Fruit fly (Drosophila melanogaster) whole organism, embryonic: ENCODE data around the gene CG15330.

Experiments
- Bdp1 ChIP-seq: fragments of 200-800 bp; sonication (Bioruptor generic); optimal IDR thresholded peaks from 3 replicates; lab custom pipeline; 2016; ENCODE audit warnings: missing biosample characterization, missing genetic modification characterization
- CG11093 ChIP-seq: fragments of 200-800 bp; sonication (Bioruptor generic); IDR thresholded peaks from 3 replicates; pipeline ENCODE4 v1.3.6; 2022; ENCODE audit warnings: missing biosample characterization, missing genetic modification characterization
- CG11247 ChIP-seq: fragments of 200-800 bp; sonication (Bioruptor generic); IDR thresholded peaks from 2 replicates; pipeline ENCODE4 v1.3.6; 2022; ENCODE audit warnings: missing biosample characterization, missing genetic modification characterization
- CG11695 ChIP-seq: fragments of 200-800 bp; sonication (Bioruptor generic); IDR thresholded peaks from 3 replicates; pipeline ENCODE4 v1.3.6; 2022; ENCODE audit warnings: missing biosample characterization, missing genetic modification characterization
- CG13894 ChIP-seq: fragments of 200-800 bp; sonication (Bioruptor generic); optimal IDR thresholded peaks from 3 replicates; lab custom pipeline; 2018; ENCODE audit warnings: missing biosample characterization, mild to moderate bottlenecking, missing genetic modification characterization, moderate library complexity
- CG14014 ChIP-seq: fragments of 200-800 bp; sonication (Bioruptor generic); IDR thresholded peaks from 2 replicates; pipeline ENCODE4 v1.3.6; 2022; ENCODE audit warnings: missing biosample characterization, missing genetic modification characterization
- CG17385 ChIP-seq: fragments of 200-800 bp; sonication (Bioruptor generic); optimal IDR thresholded peaks from 3 replicates; lab custom pipeline; 2018; ENCODE audit warnings: missing biosample characterization, mild to moderate bottlenecking, missing genetic modification characterization
- CG18011 ChIP-seq: fragments of 200-800 bp; sonication (Bioruptor generic); optimal IDR thresholded peaks from 2 replicates; lab custom pipeline; 2017; ENCODE audit warnings: missing biosample characterization, missing genetic modification characterization, mild to moderate bottlenecking, moderate library complexity, missing genotype
- CG2116 ChIP-seq: fragments of 200-800 bp; sonication (Bioruptor generic); optimal IDR thresholded peaks from 3 replicates; lab custom pipeline; 2018; ENCODE audit warnings: missing biosample characterization, mild to moderate bottlenecking, missing genetic modification characterization
- CG2199 ChIP-seq: fragments of 200-800 bp; sonication (Bioruptor generic); IDR thresholded peaks from 3 replicates; pipeline ENCODE4 v1.3.6; 2022; ENCODE audit warnings: missing biosample characterization, missing genetic modification characterization
- CG3065 ChIP-seq: fragments of 200-800 bp; sonication (Bioruptor generic); optimal IDR thresholded peaks from 2 replicates; lab custom pipeline; 2016; ENCODE audit warnings: missing biosample characterization, missing genetic modification characterization
- CG32767 ChIP-seq: fragments of 200-800 bp; sonication (Bioruptor generic); IDR thresholded peaks from 2 replicates; pipeline ENCODE4 v1.3.6; 2022; ENCODE audit warnings: missing biosample characterization, missing genetic modification characterization
- CG3726 ChIP-seq: fragments of 200-800 bp; sonication (Bioruptor generic); IDR thresholded peaks from 3 replicates; pipeline ENCODE4, ENCODE4 v1.3.6; 2022; ENCODE audit warnings: missing biosample characterization, missing genetic modification characterization
- CG3838 ChIP-seq: fragments of 200-800 bp; sonication (Bioruptor generic); optimal IDR thresholded peaks from 3 replicates; lab custom pipeline; 2016; ENCODE audit warnings: missing biosample characterization, missing genetic modification characterization
- CG3995 ChIP-seq: fragments of 200-800 bp; sonication (Bioruptor generic); optimal IDR thresholded peaks from 3 replicates; lab custom pipeline; 2016; ENCODE audit warnings: missing biosample characterization, missing genetic modification characterization
- CG4360 ChIP-seq: fragments of 200-800 bp; sonication (Bioruptor generic); IDR thresholded peaks from 2 replicates; pipeline ENCODE4 v1.3.6; 2022; ENCODE audit warnings: missing biosample characterization, missing genetic modification characterization
- CG43689 ChIP-seq: fragments of 200-800 bp; sonication (Bioruptor generic); IDR thresholded peaks from 2 replicates; pipeline ENCODE4 v1.3.6; 2022; ENCODE audit warnings: missing biosample characterization, missing genetic modification characterization
- CG7271 ChIP-seq: fragments of 200-800 bp; sonication (Bioruptor generic); optimal IDR thresholded peaks from 2 replicates; lab custom pipeline; 2018; ENCODE audit warnings: missing biosample characterization, mild to moderate bottlenecking, missing genetic modification characterization, moderate library complexity
- D ChIP-seq, 2 experiments: fragments of 200-800 bp in 1 of 2; fragments of >200 bp in 1 of 2; sonication (Bioruptor generic) in 1 of 2; optimal IDR thresholded peaks; 2 replicates in 1 of 2; 3 replicates in 1 of 2; lab custom pipeline; 2017; ENCODE audit warnings: mild to moderate bottlenecking in 1 of 2, missing biosample characterization in 1 of 2, missing genetic modification characterization in 1 of 2, missing genetic modification reagents in 1 of 2
- Dip2 ChIP-seq: fragments of 200-800 bp; sonication (Bioruptor generic); IDR thresholded peaks from 2 replicates; pipeline ENCODE4 v1.3.6; 2022; ENCODE audit warnings: missing biosample characterization, missing genetic modification characterization
- Dp ChIP-seq: fragments of 200-800 bp; sonication (Bioruptor generic); optimal IDR thresholded peaks from 2 replicates; lab custom pipeline; 2018; ENCODE audit warnings: missing biosample characterization, mild to moderate bottlenecking, missing genetic modification characterization, moderate library complexity
- HLH54F ChIP-seq: fragments of 200-800 bp; sonication (Bioruptor generic); optimal IDR thresholded peaks from 3 replicates; lab custom pipeline; 2016; ENCODE audit warnings: missing biosample characterization, missing genetic modification characterization
- Hr39 ChIP-seq: fragments of >200 bp; optimal IDR thresholded peaks from 2 replicates; lab custom pipeline; 2017
- Hr51 ChIP-seq, 2 experiments: fragments of 200-800 bp; sonication (Bioruptor generic); optimal IDR thresholded peaks; 2 replicates in 1 of 2; 3 replicates in 1 of 2; lab custom pipeline; 2016 to 2018; ENCODE audit warnings: missing biosample characterization in 2 of 2, missing genetic modification characterization in 2 of 2, mild to moderate bottlenecking in 1 of 2, moderate library complexity in 1 of 2
- Kr ChIP-seq: fragments of 200-800 bp; sonication (Bioruptor generic); optimal IDR thresholded peaks from 2 replicates; lab custom pipeline; 2017; ENCODE audit warnings: missing biosample characterization, mild to moderate bottlenecking, missing genetic modification characterization
- Myb ChIP-seq: fragments of 200-800 bp; sonication (Bioruptor generic); optimal IDR thresholded peaks from 2 replicates; lab custom pipeline; 2016; ENCODE audit warnings: missing biosample characterization, missing genetic modification characterization
- NC2β ChIP-seq: fragments of 200-800 bp; sonication (Bioruptor generic); optimal IDR thresholded peaks from 2 replicates; lab custom pipeline; 2016; ENCODE audit warnings: missing biosample characterization, missing genetic modification characterization
- Nf-YA ChIP-seq: fragments of 200-800 bp; sonication (Bioruptor generic); IDR thresholded peaks from 2 replicates; pipeline ENCODE4 v1.3.6; 2022; ENCODE audit warnings: missing biosample characterization, missing genetic modification characterization
- Pdp1 ChIP-seq, 2 experiments: fragments of 200-800 bp; sonication (Bioruptor generic); optimal IDR thresholded peaks; 3 replicates each; lab custom pipeline; 2016; ENCODE audit warnings: missing biosample characterization in 2 of 2, missing genetic modification characterization in 2 of 2, mild to moderate bottlenecking in 1 of 2, moderate library complexity in 1 of 2
- Rx ChIP-seq: fragments of 200-800 bp; sonication (Bioruptor generic); IDR thresholded peaks from 2 replicates; pipeline ENCODE4 v1.3.6; 2022; ENCODE audit warnings: missing biosample characterization, missing genetic modification characterization
- Sry-β ChIP-seq: fragments of 200-800 bp; sonication (Bioruptor generic); optimal IDR thresholded peaks from 2 replicates; lab custom pipeline; 2018; ENCODE audit warnings: missing biosample characterization, mild to moderate bottlenecking, missing genetic modification characterization, moderate library complexity
- Ssrp ChIP-seq: fragments of 200-800 bp; sonication (Bioruptor generic); optimal IDR thresholded peaks from 2 replicates; lab custom pipeline; 2018; ENCODE audit warnings: missing biosample characterization, mild to moderate bottlenecking, missing genetic modification characterization, moderate library complexity
- Usf ChIP-seq: fragments of 200-800 bp; sonication (Bioruptor generic); optimal IDR thresholded peaks from 2 replicates; lab custom pipeline; 2017; ENCODE audit warnings: missing genotype, missing biosample characterization, missing genetic modification characterization
- ash1 ChIP-seq: fragments of 200-800 bp; sonication (Bioruptor generic); optimal IDR thresholded peaks from 2 replicates; lab custom pipeline; 2018; ENCODE audit warnings: missing biosample characterization, mild to moderate bottlenecking, missing genetic modification characterization
- bab2 ChIP-seq: fragments of 200-800 bp; sonication (Bioruptor generic); optimal IDR thresholded peaks from 2 replicates; lab custom pipeline; 2016; ENCODE audit warnings: missing biosample characterization, missing genetic modification characterization
- cato ChIP-seq: fragments of 200-800 bp; sonication (Bioruptor generic); optimal IDR thresholded peaks from 2 replicates; lab custom pipeline; 2016; ENCODE audit warnings: missing biosample characterization, missing genetic modification characterization, borderline replicate concordance
- chif ChIP-seq, 2 experiments: fragments of 200-800 bp; sonication (Bioruptor generic); optimal IDR thresholded peaks; 3 replicates each; lab custom pipeline; 2016; ENCODE audit warnings: missing biosample characterization in 2 of 2, missing genetic modification characterization in 2 of 2
- crp ChIP-seq, 2 experiments: fragments of 200-800 bp; sonication (Bioruptor generic); optimal IDR thresholded peaks; 2 replicates in 1 of 2; 3 replicates in 1 of 2; lab custom pipeline; 2017; ENCODE audit warnings: missing biosample characterization in 2 of 2, missing genetic modification characterization in 2 of 2, mild to moderate bottlenecking in 1 of 2, moderate library complexity in 1 of 2
- danr ChIP-seq: fragments of 200-800 bp; sonication (Bioruptor generic); IDR thresholded peaks from 2 replicates; pipeline ENCODE4 v1.3.6; 2022; ENCODE audit warnings: missing biosample characterization, missing genetic modification characterization
- fd96Cb ChIP-seq: fragments of 200-800 bp; sonication (Bioruptor generic); optimal IDR thresholded peaks from 2 replicates; lab custom pipeline; 2018; ENCODE audit warnings: missing biosample characterization, mild to moderate bottlenecking, missing genetic modification characterization, moderate library complexity
- fu2 ChIP-seq: fragments of 200-800 bp; sonication (Bioruptor generic); optimal IDR thresholded peaks from 2 replicates; lab custom pipeline; 2016; ENCODE audit warnings: missing biosample characterization, missing genetic modification characterization
- gce ChIP-seq: fragments of 200-800 bp; sonication (Bioruptor generic); IDR thresholded peaks from 3 replicates; pipeline ENCODE4 v1.3.6; 2022; ENCODE audit warnings: missing biosample characterization, missing genetic modification characterization
- gro ChIP-seq: fragments of 200-800 bp; sonication (Bioruptor generic); optimal IDR thresholded peaks from 2 replicates; lab custom pipeline; 2016; ENCODE audit warnings: missing biosample characterization, missing genetic modification characterization
- knrl ChIP-seq: fragments of 200-800 bp; sonication (Bioruptor generic); IDR thresholded peaks from 3 replicates; pipeline ENCODE4 v1.3.6; 2022; ENCODE audit warnings: missing biosample characterization, missing genetic modification characterization; ENCODE audit not compliant: partially characterized antibody
- lola ChIP-seq, 3 experiments: fragments of >200 bp in 2 of 3; fragments of 200-800 bp in 1 of 3; sonication (Bioruptor generic) in 1 of 3; optimal IDR thresholded peaks; 2 replicates each; lab custom pipeline; 2017 to 2019; ENCODE audit warnings: missing biosample characterization in 3 of 3, missing genetic modification characterization in 3 of 3, mild to moderate bottlenecking in 1 of 3, moderate library complexity in 1 of 3
- maf-S ChIP-seq: fragments of 200-800 bp; sonication (Bioruptor generic); optimal IDR thresholded peaks from 2 replicates; lab custom pipeline; 2016; ENCODE audit warnings: missing biosample characterization, missing genetic modification characterization
- nmo ChIP-seq: fragments of 200-800 bp; sonication (Bioruptor generic); optimal IDR thresholded peaks from 2 replicates; lab custom pipeline; 2018; ENCODE audit warnings: missing biosample characterization, mild to moderate bottlenecking, missing genetic modification characterization, moderate library complexity
- onecut ChIP-seq: fragments of 200-800 bp; sonication (Bioruptor generic); IDR thresholded peaks from 2 replicates; pipeline ENCODE4 v1.3.6; 2022; ENCODE audit warnings: missing biosample characterization, missing genetic modification characterization
- sob ChIP-seq: fragments of 200-800 bp; sonication (Bioruptor generic); IDR thresholded peaks from 2 replicates; pipeline ENCODE4 v1.3.6; 2022; ENCODE audit warnings: missing biosample characterization, missing genetic modification characterization
- sr ChIP-seq: fragments of 200-800 bp; sonication (Bioruptor generic); IDR thresholded peaks from 3 replicates; pipeline ENCODE4 v1.3.6; 2022; ENCODE audit warnings: missing biosample characterization, missing genetic modification characterization

Gene CG15330

DNA sequence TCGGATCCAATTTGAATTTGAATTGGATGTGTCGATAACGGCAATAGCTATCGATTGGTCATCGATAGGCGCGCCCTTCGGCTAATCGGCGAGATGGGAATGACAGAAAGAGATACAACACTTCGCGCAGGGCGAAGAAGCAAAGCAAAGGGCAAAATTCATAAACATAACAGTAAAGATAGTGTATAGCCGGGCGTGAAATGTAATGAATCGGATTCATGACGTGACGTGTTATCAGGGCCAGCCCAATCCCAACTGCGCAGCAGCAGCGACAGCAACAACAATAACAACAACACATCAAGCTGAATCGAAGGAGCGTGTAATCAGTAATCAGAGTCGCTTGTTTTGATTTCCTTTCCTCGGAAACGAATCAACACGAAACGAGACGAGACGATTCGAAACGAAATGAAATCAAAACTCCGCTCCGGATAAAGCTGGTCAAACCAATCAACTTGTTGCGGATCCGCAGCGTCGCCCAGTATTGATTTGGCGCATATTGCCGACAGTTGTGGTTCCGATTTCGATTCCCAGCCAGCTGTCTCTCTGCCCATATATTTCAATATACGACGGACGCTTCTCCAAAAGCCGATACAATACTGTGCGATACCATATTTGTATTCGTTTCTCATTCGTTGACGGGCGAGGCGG, 43.8 kb upstream of the CG15330 start, which contains the start of gene snz (continued):
- peak; percentile 87 for TF ChIP-seq CG2116 (GFP tag; lab: Kevin White, UChicago)
- TF ChIP-seq CG13894: peak; percentile 65
- TF ChIP-seq Bdp1 (GFP tag; lab: Kevin White, UChicago): no peak
- TF ChIP-seq gro (GFP tag; lab: Kevin White, UChicago): no peak
- 0 out of 3 replicates have a peak, but pooled peaks have one; percentile 41 for TF ChIP-seq CG2199 (GFP tag; lab: Robert Waterston, UW)
- peak; percentile 75 for TF ChIP-seq Dp (GFP tag; lab: Kevin White, UChicago)
- peak; percentile 1 for TF ChIP-seq CG17385
- no peak for TF ChIP-seq ash1 (GFP tag; lab: Kevin White, UChicago)
- TF ChIP-seq fu2: no peak
- no peak for TF ChIP-seq CG43689 (GFP tag; lab: Robert Waterston, UW)
- TF ChIP-seq crp (GFP tag; optimal IDR thresholded peaks at IDR 0.05; lab: Kevin White, UChicago): peak in 1 of 2 experiments; percentile 0
- TF ChIP-seq CG11247 (GFP tag; lab: Robert Waterston, UW): no peak
- TF ChIP-seq CG14014 (GFP tag; lab: Robert Waterston, UW): no peak
- no peak for TF ChIP-seq Hr51 (GFP tag; optimal IDR thresholded peaks at IDR 0.05; lab: Kevin White, UChicago)
- peak in 1 of 2 experiments; percentile 52 for TF ChIP-seq Pdp1 (GFP tag; optimal IDR thresholded peaks at IDR 0.05; lab: Kevin White, UChicago)
- no peak for TF ChIP-seq gce (GFP tag; lab: Robert Waterston, UW)
- TF ChIP-seq sr (GFP tag; lab: Robert Waterston, UW): no peak
- TF ChIP-seq Rx (GFP tag; lab: Robert Waterston, UW): no peak
- no peak for TF ChIP-seq Nf-YA
- no peak for TF ChIP-seq NC2β
- TF ChIP-seq cato (GFP tag; lab: Kevin White, UChicago): no peak
- no peak for TF ChIP-seq sob
- no peak for TF ChIP-seq CG3726 (GFP tag; lab: Robert Waterston, UW)
- TF ChIP-seq maf-S (GFP tag; lab: Kevin White, UChicago): no peak
- TF ChIP-seq nmo (GFP tag; lab: Kevin White, UChicago): peak; percentile 1
- no peak for TF ChIP-seq Sry-β (GFP tag; lab: Kevin White, UChicago)
- no peak for TF ChIP-seq Hr39 (lab: Kevin White, UChicago)
- no peak for TF ChIP-seq CG11695 (GFP tag; lab: Robert Waterston, UW)
- no peak for TF ChIP-seq D (optimal IDR thresholded peaks at IDR 0.05; lab: Kevin White, UChicago)
- no peak for TF ChIP-seq D (GFP tag; optimal IDR thresholded peaks at IDR 0.05; lab: Kevin White, UChicago)
- no peak for TF ChIP-seq CG3065
- no peak for TF ChIP-seq CG3995 (GFP tag; lab: Kevin White, UChicago)
- no peak for TF ChIP-seq Ssrp (tag; lab: Kevin White, UChicago)
- TF ChIP-seq CG11093 (GFP tag; lab: Robert Waterston, UW): no peak
- TF ChIP-seq onecut (GFP tag; lab: Robert Waterston, UW): peak; percentile 85
- no peak for TF ChIP-seq CG32767 (GFP tag; lab: Robert Waterston, UW)
- no peak for TF ChIP-seq danr
- TF ChIP-seq Myb (GFP tag; lab: Kevin White, UChicago): peak; percentile 88
- TF ChIP-seq bab2 (GFP tag; lab: Kevin White, UChicago): no peak
- no peak for TF ChIP-seq CG3838 (GFP tag; lab: Kevin White, UChicago)
- TF ChIP-seq chif (GFP tag; optimal IDR thresholded peaks at IDR 0.05; lab: Kevin White, UChicago): no peak
- TF ChIP-seq CG7271: no peak
- no peak for TF ChIP-seq Usf
- no peak for TF ChIP-seq HLH54F (GFP tag; lab: Kevin White, UChicago)
- peak; percentile 77 for TF ChIP-seq CG4360 (GFP tag; lab: Robert Waterston, UW)
- TF ChIP-seq knrl: peak; percentile 57; the same call in 2 of the 3 replicates
- TF ChIP-seq CG18011 (GFP tag; lab: Kevin White, UChicago): no peak
- no peak for TF ChIP-seq Dip2 (GFP tag; lab: Robert Waterston, UW)
- no peak for TF ChIP-seq lola (GFP tag; optimal IDR thresholded peaks at IDR 0.05; lab: Kevin White, UChicago)
- no peak for TF ChIP-seq fd96Cb
- no peak for TF ChIP-seq Kr (GFP tag; lab: Kevin White, UChicago)
